Fruit fly (Drosophila melanogaster) whole organism, embryonic: ENCODE data around the gene CG32259.

Source experiments
- Kr ChIP-seq: fragments of 200-800 bp; sonication (Bioruptor generic); optimal IDR thresholded peaks from 2 replicates; lab custom pipeline; 2017; ENCODE audit warnings: missing biosample characterization, mild to moderate bottlenecking, missing genetic modification characterization
- sr ChIP-seq: fragments of 200-800 bp; sonication (Bioruptor generic); IDR thresholded peaks from 3 replicates; pipeline ENCODE4 v1.3.6; 2022; ENCODE audit warnings: missing biosample characterization, missing genetic modification characterization

DNA sequence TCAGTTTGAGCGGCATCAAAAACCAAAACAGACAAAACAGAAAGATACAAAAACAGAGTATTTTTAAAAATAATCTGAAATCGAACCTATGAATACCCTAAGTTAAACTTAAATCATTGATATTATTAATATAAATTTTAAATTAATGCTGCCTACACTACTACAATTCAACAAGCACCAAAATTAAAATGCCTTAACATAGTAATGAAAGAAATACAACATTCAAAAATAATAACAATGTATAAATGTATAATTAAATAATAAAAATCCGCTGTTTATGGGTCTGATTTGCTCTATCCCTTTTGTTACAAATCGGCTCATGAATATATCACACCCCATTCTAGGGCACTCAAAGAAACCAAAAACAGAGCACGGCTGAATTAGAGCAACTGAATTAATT lies 20.1 kb upstream of the CG32259 start:
- no peak for TF ChIP-seq Kr (GFP tag; lab: Kevin White, UChicago)
- no peak for TF ChIP-seq sr
